Fruit fly (Drosophila melanogaster): Measurements from ENCODE around the gene escl.

Gene escl

dm6 chr2L:12007331-12007791 is 16.6 kb downstream of the escl start (continued):
- TF ChIP-seq Hmr (GFP tag; optimal IDR thresholded peaks at IDR 0.05) (peak; percentile 94), sr (GFP tag; IDR thresholded peaks at IDR 0.05) (no peak), grau (tag; optimal IDR thresholded peaks at IDR 0.05) (peak; percentile 55), CG2678 (tag; optimal IDR thresholded peaks at IDR 0.05) (peak; percentile 41), cg (GFP tag; optimal IDR thresholded peaks at IDR 0.05) (peak; percentile 69), E2f1 (GFP tag; IDR thresholded peaks at IDR 0.05) (no peak), eyg (GFP tag; optimal IDR thresholded peaks at IDR 0.05) (no peak), C15 (GFP tag; IDR thresholded peaks at IDR 0.05) (no peak), ac (GFP tag; optimal IDR thresholded peaks at IDR 0.05) (peak; percentile 81), cwo (GFP tag; optimal IDR thresholded peaks at IDR 0.05) (peak; percentile 94), BEAF-32 (GFP tag; optimal IDR thresholded peaks at IDR 0.05) (peak; percentile 11), TFAM (GFP tag; optimal IDR thresholded peaks at IDR 0.05) (no peak), Nf-YA (GFP tag; IDR thresholded peaks at IDR 0.05) (no peak), twi (tag; optimal IDR thresholded peaks at IDR 0.05) (peak; percentile 60), Elba2 (GFP tag; optimal IDR thresholded peaks at IDR 0.05) (no peak), CG12104 (GFP tag; optimal IDR thresholded peaks at IDR 0.05) (no peak), nau (GFP tag; optimal IDR thresholded peaks at IDR 0.05) (peak; percentile 84), schlank (tag; optimal IDR thresholded peaks at IDR 0.05) (no peak), CG18764 (GFP tag; optimal IDR thresholded peaks at IDR 0.05) (peak; percentile 56), CG15696 (tag; optimal IDR thresholded peaks at IDR 0.05) (peak; percentile 11), Eip74EF (GFP tag; optimal IDR thresholded peaks at IDR 0.05) (peak in 1 of 2 experiments; percentile 89), amos (GFP tag; IDR thresholded peaks at IDR 0.05; ENCODE audit: partially characterized antibody) (no peak), sd (tag; optimal IDR thresholded peaks at IDR 0.05) (peak; percentile 100), chn (GFP tag; optimal IDR thresholded peaks at IDR 0.05) (peak; percentile 92), CG34376 (GFP tag; optimal IDR thresholded peaks at IDR 0.05) (peak; percentile 98), CG43689 (GFP tag; IDR thresholded peaks at IDR 0.05) (no peak), CG11504 (tag; optimal IDR thresholded peaks at IDR 0.05) (peak; percentile 84), CG10565 (GFP tag; optimal IDR thresholded peaks at IDR 0.05) (no peak), Lim3 (GFP tag; IDR thresholded peaks at IDR 0.05) (no peak), CG6175 (GFP tag; IDR thresholded peaks at IDR 0.05) (no peak), dm (GFP tag; optimal IDR thresholded peaks at IDR 0.05) (peak; percentile 46), crp (GFP tag; optimal IDR thresholded peaks at IDR 0.05) (no peak), CG3281 (GFP tag; optimal IDR thresholded peaks at IDR 0.05) (peak; percentile 63), CG31224 (GFP tag; IDR thresholded peaks at IDR 0.05) (no peak), lmd (GFP tag; IDR thresholded peaks at IDR 0.05) (no peak), Sox100B (GFP tag; optimal IDR thresholded peaks at IDR 0.05) (peak; percentile 35), Hsf (GFP tag; optimal IDR thresholded peaks at IDR 0.05) (no peak), D (optimal IDR thresholded peaks at IDR 0.05) (peak; percentile 97), D (GFP tag; optimal IDR thresholded peaks at IDR 0.05) (peak; percentile 5), CG1647 (GFP tag; optimal IDR thresholded peaks at IDR 0.05) (peak; percentile 24), CG32767 (GFP tag; IDR thresholded peaks at IDR 0.05) (no peak), NC2β (GFP tag; optimal IDR thresholded peaks at IDR 0.05) (peak; percentile 66), emc (GFP tag; optimal IDR thresholded peaks at IDR 0.05) (no peak), CG8359 (GFP tag; optimal IDR thresholded peaks at IDR 0.05; ENCODE audit: borderline replicate concordance) (peak; percentile 100), Mad (GFP tag; optimal IDR thresholded peaks at IDR 0.05) (peak; percentile 65), CG6854 (GFP tag; optimal IDR thresholded peaks at IDR 0.05) (peak; percentile 80), fd96Cb (tag; optimal IDR thresholded peaks at IDR 0.05) (no peak), CG8944 (GFP tag; optimal IDR thresholded peaks at IDR 0.05) (no peak), row (GFP tag; IDR thresholded peaks at IDR 0.05) (no peak), nerfin-1 (tag; optimal IDR thresholded peaks at IDR 0.05) (peak; percentile 88), NC2α (GFP tag; optimal IDR thresholded peaks at IDR 0.05) (peak; percentile 33)

Data from whole organism, embryonic.